Fruit fly (Drosophila melanogaster): ENCODE results near the gene CG13895.

CG13895 gene

DNA sequence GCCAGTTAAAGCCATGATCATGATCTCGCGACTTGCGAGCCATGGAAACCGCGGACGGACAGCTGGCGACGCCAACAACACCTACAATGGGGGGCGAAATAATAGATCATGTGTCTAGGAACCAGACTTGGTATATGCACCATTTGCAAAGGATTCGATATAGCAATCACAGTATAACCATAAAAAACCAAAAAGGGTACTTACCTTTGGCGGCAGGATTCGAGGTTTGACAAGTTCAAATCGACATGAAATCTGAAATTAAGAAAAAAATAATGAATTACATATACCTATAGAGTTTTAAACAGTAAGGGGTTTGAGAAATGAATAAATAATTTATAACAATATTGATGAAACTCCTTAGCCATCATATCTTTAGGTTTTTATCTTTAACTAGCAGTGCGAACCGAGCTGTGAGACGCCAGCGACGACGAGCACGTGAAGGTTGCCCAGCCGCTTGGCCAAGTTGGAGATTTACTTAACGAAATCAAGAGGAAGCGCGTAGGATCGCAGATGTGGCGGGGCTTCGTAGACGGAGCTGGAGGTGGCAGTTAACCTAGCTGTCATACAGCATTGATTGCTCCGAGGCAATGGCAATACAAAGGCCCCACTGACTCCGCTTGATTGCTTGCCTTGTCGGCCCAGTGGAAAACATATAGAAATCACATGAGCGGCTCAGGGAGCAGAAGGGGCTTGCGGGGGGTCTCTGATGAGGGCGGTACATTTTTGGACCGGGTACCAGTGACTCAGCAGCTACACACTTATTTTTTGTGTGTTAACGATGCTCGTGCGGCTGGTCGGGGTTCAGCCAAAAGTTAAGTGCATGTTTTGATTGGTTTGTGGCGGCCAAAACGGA lies 26.1 kb upstream of the CG13895 start (continued):
- peak; percentile 3 for TF ChIP-seq PHDP (tag; optimal IDR thresholded peaks at IDR 0.05)
- no peak for TF ChIP-seq nom (GFP tag; optimal IDR thresholded peaks at IDR 0.05)
- peak; percentile 24 for TF ChIP-seq phol (tag; optimal IDR thresholded peaks at IDR 0.05)
- TF ChIP-seq CG16813 (GFP tag; IDR thresholded peaks at IDR 0.05; ENCODE audit: partially characterized antibody): no peak
- TF ChIP-seq NFAT (GFP tag; IDR thresholded peaks at IDR 0.05): no peak
- no peak for TF ChIP-seq Hsf (GFP tag; optimal IDR thresholded peaks at IDR 0.05)
- TF ChIP-seq bigmax (GFP tag; optimal IDR thresholded peaks at IDR 0.05): no peak
- peak; percentile 12 for TF ChIP-seq CG17385 (GFP tag; optimal IDR thresholded peaks at IDR 0.05)
- TF ChIP-seq zfh2 (GFP tag; optimal IDR thresholded peaks at IDR 0.05): no peak
- TF ChIP-seq CG10565 (GFP tag; optimal IDR thresholded peaks at IDR 0.05): no peak
- peak; percentile 18; the same call in 1 of the 2 replicates for TF ChIP-seq Ada2b (GFP tag; IDR thresholded peaks at IDR 0.05)
- TF ChIP-seq amos (GFP tag; IDR thresholded peaks at IDR 0.05; ENCODE audit: partially characterized antibody): no peak
- TF ChIP-seq gsb-n (tag; optimal IDR thresholded peaks at IDR 0.05): no peak
- peak; percentile 34 for TF ChIP-seq CG18599 (GFP tag; optimal IDR thresholded peaks at IDR 0.05)
- TF ChIP-seq Kr (GFP tag; optimal IDR thresholded peaks at IDR 0.05): no peak
- TF ChIP-seq CG2678 (tag; optimal IDR thresholded peaks at IDR 0.05): peak; percentile 56
- TF ChIP-seq CG14014 (GFP tag; IDR thresholded peaks at IDR 0.05): no peak
- TF ChIP-seq CG10366 (GFP tag; IDR thresholded peaks at IDR 0.05): no peak
- TF ChIP-seq pb (GFP tag; optimal IDR thresholded peaks at IDR 0.05): no peak
- TF ChIP-seq Dp (GFP tag; optimal IDR thresholded peaks at IDR 0.05): no peak
- peak; percentile 15; the same call in 1 of the 2 replicates for TF ChIP-seq E2f1 (GFP tag; IDR thresholded peaks at IDR 0.05)
- TF ChIP-seq jigr1 (GFP tag; IDR thresholded peaks at IDR 0.05): no peak
- peak; percentile 3 for TF ChIP-seq az2 (GFP tag; optimal IDR thresholded peaks at IDR 0.05)
- no peak for TF ChIP-seq Xbp1 (GFP tag; optimal IDR thresholded peaks at IDR 0.05)
- TF ChIP-seq CG14860 (GFP tag; IDR thresholded peaks at IDR 0.05; ENCODE audit: partially characterized antibody): no peak
- peak; percentile 44 for TF ChIP-seq CG2712 (tag; optimal IDR thresholded peaks at IDR 0.05)
- TF ChIP-seq Atf3 (GFP tag; optimal IDR thresholded peaks at IDR 0.05): no peak
- no peak for TF ChIP-seq gro (GFP tag; optimal IDR thresholded peaks at IDR 0.05)
- peak; percentile 20 for TF ChIP-seq CG4820 (GFP tag; optimal IDR thresholded peaks at IDR 0.05)
- no peak; the same call in 2 of the 3 replicates for TF ChIP-seq croc (GFP tag; conservative IDR thresholded peaks at IDR 0.05)
- TF ChIP-seq CG18619 (GFP tag; optimal IDR thresholded peaks at IDR 0.05): no peak
- peak; percentile 24; the same call in 2 of the 3 replicates for TF ChIP-seq tgo (GFP tag; IDR thresholded peaks at IDR 0.05)
- no peak for TF ChIP-seq CG18476 (GFP tag; optimal IDR thresholded peaks at IDR 0.05)
- TF ChIP-seq klu (GFP tag; IDR thresholded peaks at IDR 0.05): no peak
- TF ChIP-seq CG7928 (GFP tag; optimal IDR thresholded peaks at IDR 0.05): no peak
- TF ChIP-seq schlank (tag; optimal IDR thresholded peaks at IDR 0.05): no peak
- TF ChIP-seq HHEX (GFP tag; optimal IDR thresholded peaks at IDR 0.05): peak; percentile 36
- no peak for TF ChIP-seq sob (GFP tag; IDR thresholded peaks at IDR 0.05)
- peak; percentile 36; the same call in 1 of the 2 replicates for TF ChIP-seq CG7372 (GFP tag; IDR thresholded peaks at IDR 0.05)
- no peak for TF ChIP-seq CG15601 (tag; optimal IDR thresholded peaks at IDR 0.05)
- TF ChIP-seq Aef1 (GFP tag; IDR thresholded peaks at IDR 0.05): no peak
- TF ChIP-seq CG6683 (GFP tag; optimal IDR thresholded peaks at IDR 0.05): no peak
- TF ChIP-seq Pdp1 (GFP tag; optimal IDR thresholded peaks at IDR 0.05): peak in 1 of 2 experiments; percentile 8
- TF ChIP-seq unpg (GFP tag; optimal IDR thresholded peaks at IDR 0.05): peak; percentile 49
- peak; percentile 38 for TF ChIP-seq grau (tag; optimal IDR thresholded peaks at IDR 0.05)
- no peak for TF ChIP-seq chif (GFP tag; optimal IDR thresholded peaks at IDR 0.05)
- TF ChIP-seq Bdp1 (GFP tag; optimal IDR thresholded peaks at IDR 0.05): no peak
- no peak for TF ChIP-seq Hey (tag; optimal IDR thresholded peaks at IDR 0.05)

Measured in whole organism, embryonic.